Worm (Caenorhabditis elegans): ENCODE measurements around the gene rol-3.

Gene rol-3

DNA sequence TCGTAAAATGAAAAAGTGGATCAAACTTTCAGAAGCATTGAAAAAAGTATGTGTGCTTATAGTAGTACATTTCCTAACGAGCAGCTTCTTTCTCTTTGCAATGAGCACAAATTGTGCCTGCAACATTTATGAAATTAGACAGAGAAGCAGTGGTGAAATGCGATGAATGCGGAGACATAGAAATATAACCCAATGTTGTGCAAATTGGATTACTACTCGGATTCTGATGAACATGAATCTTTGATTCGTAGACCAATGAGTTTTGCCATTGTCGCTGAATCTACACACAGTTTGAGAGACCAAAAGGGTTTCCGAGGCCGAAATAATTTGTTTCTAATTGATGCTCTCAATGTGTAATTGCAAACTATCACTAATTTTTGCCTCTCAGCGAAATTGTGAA is 15.7 kb upstream of the rol-3 start:
- no peak for TF ChIP-seq unc-62 (GFP tag; optimal IDR thresholded peaks at IDR 0.05)

ce11 chrV:8252532-8252931 is 14.3 kb upstream of the rol-3 start:
- TF ChIP-seq unc-62 (GFP tag; optimal IDR thresholded peaks at IDR 0.05): no peak

ce11 chrV:8251075-8251474 is 12.9 kb upstream of the rol-3 start:
- no peak for TF ChIP-seq unc-62 (GFP tag; optimal IDR thresholded peaks at IDR 0.05)

DNA sequence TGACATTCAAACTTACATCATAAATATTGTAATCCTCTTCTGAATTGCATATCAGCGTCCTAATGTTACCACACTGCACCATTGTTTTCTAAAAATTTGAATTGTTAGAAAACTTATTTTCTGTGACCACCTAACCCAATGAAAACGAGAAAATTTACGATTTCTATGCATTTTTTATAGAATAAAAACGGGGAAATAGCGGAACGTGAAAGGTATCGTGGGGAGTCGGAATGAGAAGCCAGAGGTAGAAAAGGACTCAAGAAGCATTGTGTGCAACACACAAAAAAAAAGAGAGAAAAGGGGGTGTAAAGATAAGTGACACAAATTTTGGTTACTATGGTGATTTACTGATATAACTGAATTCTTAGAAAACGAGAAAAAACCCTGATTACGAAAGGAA is 12.0 kb upstream of the rol-3 start, which contains the start of gene C16D9.6:
Gene C16D9.6, minus strand, starts transcription at position 101 of the 400 bp plus-strand sequence.
- no peak for TF ChIP-seq unc-62 (GFP tag; optimal IDR thresholded peaks at IDR 0.05)

- no peak for TF ChIP-seq unc-62 (GFP tag; optimal IDR thresholded peaks at IDR 0.05)
These were observed 9.3 kb upstream of the rol-3 start for ce11 chrV:8247311-8248105.

- TF ChIP-seq unc-62 (GFP tag; optimal IDR thresholded peaks at IDR 0.05): no peak
These were observed 7.2 kb upstream of the rol-3 start, which contains the start of gene C16D9.5 for ce11 chrV:8245457-8245856. Gene C16D9.5 (minus strand): TSS chrV:8245557.

- no peak for TF ChIP-seq unc-62 (GFP tag; optimal IDR thresholded peaks at IDR 0.05)
These were observed 5.0 kb upstream of the rol-3 start for ce11 chrV:8243201-8243600.

- no peak for TF ChIP-seq unc-62 (GFP tag; optimal IDR thresholded peaks at IDR 0.05)
These were observed 4.6 kb upstream of the rol-3 start, which contains the start of gene C16D9.4 for ce11 chrV:8242798-8243197. Gene C16D9.4 (minus strand): TSS chrV:8242898.

DNA sequence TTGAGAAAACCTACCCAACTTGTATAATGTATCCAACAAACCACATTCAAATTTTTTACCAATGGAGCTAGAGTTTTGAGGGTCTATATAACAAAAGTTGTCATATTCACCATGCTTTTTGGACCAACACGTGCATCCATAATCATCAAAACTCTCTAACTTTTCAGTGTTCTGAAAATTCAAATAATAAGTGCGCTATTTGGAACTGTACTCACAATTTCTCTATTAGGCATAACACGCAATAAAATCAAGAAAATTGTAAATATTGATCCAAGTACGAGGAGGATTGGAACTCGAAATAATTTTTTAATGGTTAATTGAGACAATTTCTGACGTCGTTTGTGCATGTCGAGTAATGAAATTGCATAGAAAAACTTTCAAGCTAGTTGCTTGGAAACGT is 1.7 kb upstream of the rol-3 start, which contains the start of gene C16D9.3:
Gene C16D9.3, minus strand, starts transcription at position 101 of the 400 bp plus-strand sequence.
- no peak for TF ChIP-seq unc-62 (GFP tag; optimal IDR thresholded peaks at IDR 0.05)

- no peak for TF ChIP-seq unc-62 (GFP tag; optimal IDR thresholded peaks at IDR 0.05)
These were observed 2.9 kb downstream of the rol-3 start for ce11 chrV:8235331-8235730.

DNA sequence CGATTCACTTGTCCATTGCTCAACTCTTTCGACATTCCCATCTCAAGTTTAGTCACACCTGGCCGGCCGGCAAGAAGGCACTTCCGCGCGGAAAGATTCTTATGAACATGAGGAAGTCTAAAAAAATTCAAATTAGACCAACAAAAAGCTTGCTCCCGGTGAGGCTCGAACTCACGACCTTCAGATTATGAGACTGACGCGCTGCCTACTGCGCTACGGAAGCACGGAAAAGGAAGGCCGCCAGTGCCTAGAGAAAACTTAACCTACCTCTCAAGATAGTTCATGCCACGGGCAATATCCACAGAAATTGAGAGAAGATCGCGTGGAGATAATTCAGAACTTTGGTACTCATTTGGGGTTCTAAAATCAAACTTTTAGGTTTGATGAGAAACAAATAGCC is 8.2 kb downstream of the rol-3 start:
- no peak for TF ChIP-seq unc-62 (GFP tag; optimal IDR thresholded peaks at IDR 0.05)

- TF ChIP-seq unc-62 (GFP tag; optimal IDR thresholded peaks at IDR 0.05): no peak
These were observed 9.5 kb downstream of the rol-3 start for ce11 chrV:8228712-8229119.

ce11 chrV:8226812-8227211 is 11.4 kb downstream of the rol-3 start, which contains the start of gene K07C11.10:
Gene K07C11.10 (minus strand): TSS chrV:8226912.
- no peak for TF ChIP-seq unc-62 (GFP tag; optimal IDR thresholded peaks at IDR 0.05)

- no peak for TF ChIP-seq unc-62 (GFP tag; optimal IDR thresholded peaks at IDR 0.05)
These were observed 13.6 kb downstream of the rol-3 start, which contains the start of gene pax-1 for ce11 chrV:8224634-8225033. Gene pax-1 (plus strand): TSS chrV:8224934.

- TF ChIP-seq unc-62 (GFP tag; optimal IDR thresholded peaks at IDR 0.05): no peak
These were observed 14.8 kb downstream of the rol-3 start for ce11 chrV:8223417-8223816.

ce11 chrV:8221083-8221538 is 17.1 kb downstream of the rol-3 start, which contains the start of the genes cogc-6 and air-1:
Gene cogc-6 (minus strand): TSS chrV:8221316.
Gene air-1 (plus strand): TSS chrV:8221488.
- no peak for TF ChIP-seq unc-62 (GFP tag; optimal IDR thresholded peaks at IDR 0.05)

ce11 chrV:8219550-8219949 is 18.7 kb downstream of the rol-3 start:
- no peak for TF ChIP-seq unc-62 (GFP tag; optimal IDR thresholded peaks at IDR 0.05)
